Worm (Caenorhabditis elegans) whole organism, young adult: Measurements from ENCODE around the gene F18G5.1.

ENCODE experiments used
- B0019.2 ChIP-seq: fragments of 200-800 bp; sonication (Bioruptor generic); conservative IDR thresholded peaks from 2 replicates; pipeline ENCODE4 v1.3.6; 2022; ENCODE audit warnings: missing genetic modification reagents, missing genetic modification characterization, missing compliant biosample characterization
- B0261.1 ChIP-seq: sonication (generic microtip); optimal IDR thresholded peaks from 2 replicates; lab custom pipeline; 2016; ENCODE audit warnings: mild to moderate bottlenecking, missing genetic modification characterization, moderate library complexity, missing compliant biosample characterization
- C06A6.2 ChIP-seq: fragments of 200-800 bp; sonication (Bioruptor generic); conservative IDR thresholded peaks from 2 replicates; pipeline ENCODE4 v1.3.6; 2022; ENCODE audit warnings: missing genetic modification characterization, missing compliant biosample characterization
- F57C9.4 ChIP-seq: sonication (generic microtip); optimal IDR thresholded peaks from 2 replicates; lab custom pipeline; 2017; ENCODE audit warnings: mild to moderate bottlenecking, missing genetic modification characterization, missing compliant biosample characterization
- K12H6.12 ChIP-seq: fragments of 200-800 bp; sonication (Bioruptor generic); optimal IDR thresholded peaks from 2 replicates; lab custom pipeline; 2018; ENCODE audit warnings: mild to moderate bottlenecking, missing genetic modification characterization, missing compliant biosample characterization
- T07F8.4 ChIP-seq: sonication (generic microtip); optimal IDR thresholded peaks from 2 replicates; lab custom pipeline; 2016; ENCODE audit warnings: mild to moderate bottlenecking, missing genetic modification characterization, moderate library complexity, missing compliant biosample characterization
- Y53F4B.3 ChIP-seq: fragments of 200-800 bp; sonication (Bioruptor generic); IDR thresholded peaks from 2 replicates; pipeline ENCODE4 v1.3.6; 2022; ENCODE audit warnings: missing genetic modification reagents, missing genetic modification characterization, missing compliant biosample characterization
- ZK185.1 ChIP-seq: sonication (generic microtip); optimal IDR thresholded peaks from 2 replicates; lab custom pipeline; 2016; ENCODE audit warnings: mild to moderate bottlenecking, missing genetic modification characterization, missing compliant biosample characterization; ENCODE audit not compliant: poor library complexity, severe bottlenecking
- ama-1 ChIP-seq, 3 experiments: fragments of 150-350 bp in 1 of 3; sonication (generic microtip) in 2 of 3; optimal IDR thresholded peaks; 2 replicates each; lab custom pipeline; 2014 to 2018; ENCODE audit warnings: missing biosample characterization in 2 of 3, missing genetic modification characterization in 2 of 3, missing genetic modification reagents in 2 of 3
- atf-7 ChIP-seq: sonication (generic microtip); optimal IDR thresholded peaks from 2 replicates; lab custom pipeline; 2017; ENCODE audit warnings: mild to moderate bottlenecking, missing genetic modification characterization, missing compliant biosample characterization
- athp-1 ChIP-seq: sonication (generic microtip); optimal IDR thresholded peaks from 2 replicates; lab custom pipeline; 2017; ENCODE audit warnings: mild to moderate bottlenecking, missing genetic modification characterization, missing compliant biosample characterization
- attf-3 ChIP-seq: fragments of 200-800 bp; sonication (Bioruptor generic); conservative IDR thresholded peaks from 2 replicates; pipeline ENCODE4 v1.3.6; 2022; ENCODE audit warnings: missing genetic modification reagents, missing genetic modification characterization, missing compliant biosample characterization
- attf-5 ChIP-seq: fragments of 200-800 bp; sonication (Bioruptor generic); optimal IDR thresholded peaks from 2 replicates; lab custom pipeline; 2018; ENCODE audit warnings: mild to moderate bottlenecking, missing genetic modification characterization, missing compliant biosample characterization
- cebp-2 ChIP-seq: fragments of 200-800 bp; sonication (Bioruptor generic); IDR thresholded peaks from 2 replicates; pipeline ENCODE4 v1.3.6; 2022; ENCODE audit warnings: missing genetic modification characterization, missing compliant biosample characterization
- ceh-40 ChIP-seq: fragments of 200-800 bp; sonication (Bioruptor generic); IDR thresholded peaks from 2 replicates; pipeline ENCODE4 v1.3.6; 2022; ENCODE audit warnings: missing genetic modification characterization, missing compliant biosample characterization
- ceh-91 ChIP-seq: fragments of 200-800 bp; sonication (Bioruptor generic); IDR thresholded peaks from 2 replicates; pipeline ENCODE4 v1.3.6; 2022; ENCODE audit warnings: missing genetic modification reagents, missing genetic modification characterization, missing compliant biosample characterization
- efl-1 ChIP-seq: fragments of 150-350 bp; optimal IDR thresholded peaks from 2 replicates; lab custom pipeline; 2014; ENCODE audit warnings: missing biosample characterization, missing genetic modification reagents, missing genetic modification characterization
- egl-44 ChIP-seq: fragments of 200-800 bp; sonication (Bioruptor generic); IDR thresholded peaks from 2 replicates; pipeline ENCODE4 v1.3.6; 2022; ENCODE audit warnings: missing genetic modification reagents, missing genetic modification characterization, missing compliant biosample characterization
- gei-17 ChIP-seq: fragments of 200-800 bp; sonication (Bioruptor generic); optimal IDR thresholded peaks from 2 replicates; lab custom pipeline; 2018; ENCODE audit warnings: mild to moderate bottlenecking, missing genetic modification characterization, missing compliant biosample characterization
- let-526 ChIP-seq: fragments of 200-800 bp; sonication (Bioruptor generic); IDR thresholded peaks from 2 replicates; pipeline ENCODE4 v1.3.6; 2022; ENCODE audit warnings: missing genetic modification reagents, missing genetic modification characterization, missing compliant biosample characterization
- lin-26 ChIP-seq: fragments of 200-800 bp; sonication (Bioruptor generic); IDR thresholded peaks from 2 replicates; pipeline ENCODE4 v1.3.6; 2022; ENCODE audit warnings: missing genetic modification reagents, missing genetic modification characterization, missing compliant biosample characterization
- lir-1 ChIP-seq: fragments of 200-800 bp; sonication (Bioruptor generic); conservative IDR thresholded peaks from 2 replicates; pipeline ENCODE4 v1.3.6; 2022; ENCODE audit warnings: missing genetic modification reagents, missing genetic modification characterization, missing compliant biosample characterization
- madf-10 ChIP-seq: sonication (generic microtip); optimal IDR thresholded peaks from 2 replicates; lab custom pipeline; 2016; ENCODE audit warnings: mild to moderate bottlenecking, missing genetic modification characterization, missing compliant biosample characterization
- madf-3 ChIP-seq: fragments of 200-800 bp; sonication (Bioruptor generic); IDR thresholded peaks from 2 replicates; pipeline ENCODE4 v1.3.6; 2022; ENCODE audit warnings: missing genetic modification reagents, missing genetic modification characterization, missing compliant biosample characterization
- mcd-1 ChIP-seq: fragments of 200-800 bp; sonication (Bioruptor generic); IDR thresholded peaks from 2 replicates; pipeline ENCODE4 v1.3.6; 2022; ENCODE audit warnings: missing genetic modification reagents, missing genetic modification characterization, missing compliant biosample characterization
- mes-4 ChIP-seq: sonication (generic microtip); optimal IDR thresholded peaks from 2 replicates; lab custom pipeline; 2016; ENCODE audit warnings: missing genotype, missing genetic modification characterization, missing compliant biosample characterization
- nfya-2 ChIP-seq: fragments of 200-800 bp; sonication (Bioruptor generic); IDR thresholded peaks from 2 replicates; pipeline ENCODE4 v1.3.6; 2022; ENCODE audit warnings: missing genetic modification reagents, missing genetic modification characterization, missing compliant biosample characterization
- nfyb-1 ChIP-seq: fragments of 200-800 bp; sonication (Bioruptor generic); IDR thresholded peaks from 2 replicates; pipeline ENCODE4 v1.3.6; 2022; ENCODE audit warnings: missing genetic modification reagents, missing genetic modification characterization, missing compliant biosample characterization
- nhr-80 ChIP-seq: sonication (generic microtip); optimal IDR thresholded peaks from 2 replicates; lab custom pipeline; 2016; ENCODE audit warnings: missing genetic modification characterization, missing compliant biosample characterization
- nhr-90 ChIP-seq: sonication (generic microtip); optimal IDR thresholded peaks from 2 replicates; lab custom pipeline; 2016; ENCODE audit warnings: missing genotype, mild to moderate bottlenecking, missing genetic modification characterization, missing compliant biosample characterization
- pha-4 ChIP-seq: fragments of 150-350 bp; sonication (generic microtip); optimal IDR thresholded peaks from 2 replicates; lab custom pipeline; 2014; ENCODE audit warnings: missing biosample characterization, missing genetic modification reagents, missing genetic modification characterization
- rcor-1 ChIP-seq: fragments of 200-800 bp; sonication (Bioruptor generic); IDR thresholded peaks from 2 replicates; pipeline ENCODE4 v1.3.6; 2022; ENCODE audit warnings: missing genetic modification reagents, missing genetic modification characterization, missing compliant biosample characterization
- rpc-1 ChIP-seq, 2 experiments: fragments of 150-350 bp in 1 of 2; sonication (generic microtip) in 1 of 2; optimal IDR thresholded peaks; 2 replicates each; lab custom pipeline; 2014 to 2018; ENCODE audit warnings: missing biosample characterization in 1 of 2, missing genetic modification characterization in 1 of 2, missing genetic modification reagents in 1 of 2, missing genotype in 1 of 2
- sdz-38 ChIP-seq: sonication (generic microtip); optimal IDR thresholded peaks from 2 replicates; lab custom pipeline; 2016; ENCODE audit warnings: missing genotype, missing genetic modification characterization, missing compliant biosample characterization
- snpc-1.1 ChIP-seq: sonication (generic microtip); optimal IDR thresholded peaks from 2 replicates; lab custom pipeline; 2017; ENCODE audit warnings: missing genetic modification characterization, mild to moderate bottlenecking, missing compliant biosample characterization, antibody characterized with exemption, moderate library complexity, missing genotype, missing genetic modification reagents; ENCODE audit not compliant: insufficient read depth
- snpc-1.3 ChIP-seq: sonication (generic microtip); optimal IDR thresholded peaks from 2 replicates; lab custom pipeline; 2017; ENCODE audit warnings: missing genetic modification characterization, mild to moderate bottlenecking, missing compliant biosample characterization, antibody characterized with exemption, moderate library complexity, missing genotype, missing genetic modification reagents; ENCODE audit not compliant: insufficient read depth
- somi-1 ChIP-seq: fragments of 200-800 bp; sonication (Bioruptor generic); optimal IDR thresholded peaks from 2 replicates; lab custom pipeline; 2018; ENCODE audit warnings: mild to moderate bottlenecking, missing genetic modification characterization, missing compliant biosample characterization
- tlf-1 ChIP-seq: fragments of 200-800 bp; sonication (Bioruptor generic); optimal IDR thresholded peaks from 2 replicates; lab custom pipeline; 2018; ENCODE audit warnings: mild to moderate bottlenecking, missing genetic modification characterization, missing compliant biosample characterization
- ztf-28 ChIP-seq: fragments of 200-800 bp; sonication (Bioruptor generic); IDR thresholded peaks from 2 replicates; pipeline ENCODE4 v1.3.6; 2022; ENCODE audit warnings: missing genetic modification reagents, missing genetic modification characterization, missing compliant biosample characterization
- ztf-6 ChIP-seq: fragments of 200-800 bp; sonication (Bioruptor generic); IDR thresholded peaks from 2 replicates; pipeline ENCODE4 v1.3.6; 2022; ENCODE audit warnings: missing genetic modification reagents, missing genetic modification characterization, missing compliant biosample characterization

Gene F18G5.1

DNA sequence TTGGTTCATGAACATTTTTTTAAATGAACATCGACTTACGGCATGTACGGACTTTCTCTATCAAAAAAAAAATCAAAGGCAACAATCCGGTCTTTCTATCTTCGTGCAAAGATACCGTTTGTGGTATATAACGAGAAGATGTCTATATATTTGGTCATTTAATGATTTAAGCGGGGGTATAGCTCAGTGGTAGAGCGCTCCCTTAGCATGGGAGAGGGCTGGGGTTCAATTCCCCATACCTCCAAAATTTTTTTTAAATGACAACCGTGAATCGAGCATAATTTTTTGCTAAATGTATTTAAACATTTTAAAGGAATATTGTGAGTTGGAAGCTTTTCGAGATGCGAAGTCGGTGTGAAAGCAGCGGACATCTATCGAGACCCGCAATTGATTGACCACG, 21.0 kb upstream of the F18G5.1 start (continued):
- no peak for TF ChIP-seq pha-4 (tag; lab: Kevin White, UChicago)
- peak; percentile 44 for TF ChIP-seq athp-1 (tag; lab: Kevin White, UChicago)
- no peak for TF ChIP-seq K12H6.12 (tag; lab: Kevin White, UChicago)
- no peak for TF ChIP-seq cebp-2
- TF ChIP-seq attf-3 = no peak
- TF ChIP-seq madf-3 (GFP tag; lab: Robert Waterston, UW) = no peak
- TF ChIP-seq gei-17 (GFP tag; lab: Kevin White, UChicago) = no peak
- TF ChIP-seq nhr-90 (tag; lab: Kevin White, UChicago) = peak; percentile 84
- no peak for TF ChIP-seq lir-1 (GFP tag; lab: Robert Waterston, UW)
- TF ChIP-seq nhr-80 (tag; lab: Kevin White, UChicago) = peak; percentile 6
- TF ChIP-seq attf-5 (GFP tag; lab: Kevin White, UChicago) = peak; percentile 50
- no peak for TF ChIP-seq ztf-28
- peak; percentile 58 for TF ChIP-seq T07F8.4 (tag; lab: Kevin White, UChicago)
- peak; percentile 93 for TF ChIP-seq lin-26 (GFP tag; lab: Robert Waterston, UW)
- TF ChIP-seq sdz-38 (tag; lab: Kevin White, UChicago) = peak; percentile 7
- TF ChIP-seq, all 124 proteins: peak for 45

DNA sequence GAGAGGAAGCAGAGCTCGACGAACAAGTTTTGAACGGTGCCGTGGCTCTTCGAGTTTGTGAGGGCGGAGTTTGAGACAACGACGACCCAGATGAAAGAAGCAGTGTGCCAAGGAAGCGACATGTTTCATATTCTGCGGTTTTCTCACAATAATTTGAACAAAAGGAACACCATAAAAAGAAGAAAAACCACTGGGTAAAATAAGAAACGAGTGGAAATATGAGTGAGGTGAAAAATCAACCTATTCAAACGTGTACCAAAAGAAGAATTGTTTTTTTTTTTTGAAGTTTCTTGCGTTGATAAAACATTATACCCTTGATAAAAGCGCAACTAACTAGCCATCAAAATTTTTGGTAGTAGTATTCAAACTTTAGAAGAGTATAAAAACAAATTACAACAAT, 17.5 kb upstream of the F18G5.1 start, which contains the start of gene lgc-4:
Gene lgc-4, minus strand, starts transcription at position 101 of the 400 bp plus-strand sequence.
- TF ChIP-seq let-526 (GFP tag; lab: Robert Waterston, UW) (no peak), nfyb-1 (no peak), nfya-2 (GFP tag; lab: Robert Waterston, UW) (no peak), snpc-1.3 (tag; lab: Kevin White, UChicago) (no peak), egl-44 (GFP tag; lab: Robert Waterston, UW) (no peak), pha-4 (tag; lab: Kevin White, UChicago) (no peak), ceh-91 (no peak), efl-1 (GFP tag; lab: Kevin White, UChicago) (no peak), atf-7 (no peak), rpc-1 (optimal IDR thresholded peaks at IDR 0.05; lab: Kevin White, UChicago) (no peak), rpc-1 (tag; optimal IDR thresholded peaks at IDR 0.05; lab: Kevin White, UChicago) (no peak), ceh-40 (no peak), B0019.2 (GFP tag; lab: Robert Waterston, UW) (no peak)

DNA sequence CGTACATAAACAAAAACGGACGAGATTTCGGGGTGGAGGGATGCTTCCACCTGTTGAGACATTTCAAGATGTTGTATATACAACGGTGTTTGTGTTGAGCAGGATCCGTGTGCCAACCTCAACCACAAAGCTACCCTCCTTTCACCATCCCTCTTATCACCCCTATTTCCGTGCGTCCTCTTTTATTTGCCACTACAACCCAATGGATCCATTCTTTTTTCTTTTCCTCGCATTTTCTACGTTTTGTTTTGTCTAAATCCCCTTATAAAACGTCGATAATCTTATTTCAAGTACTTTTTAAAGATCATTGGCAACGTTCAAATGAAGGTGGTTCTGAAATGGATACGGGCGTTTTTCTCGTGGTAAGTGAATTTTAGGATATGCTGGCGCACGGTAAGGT, 16.4 kb upstream of the F18G5.1 start, which contains the start of gene gpa-12:
Gene gpa-12, plus strand, starts transcription at position 301 of the 400 bp plus-strand sequence.
- TF ChIP-seq C06A6.2 = no peak
- TF ChIP-seq ceh-91 = no peak
- no peak for TF ChIP-seq mcd-1 (GFP tag; lab: Robert Waterston, UW)
- no peak for TF ChIP-seq ama-1 (optimal IDR thresholded peaks at IDR 0.05; lab: Kevin White, UChicago)
- TF ChIP-seq ama-1 (GFP tag; optimal IDR thresholded peaks at IDR 0.05; lab: Kevin White, UChicago) = no peak
- TF ChIP-seq lir-1 (GFP tag; lab: Robert Waterston, UW) = no peak
- no peak for TF ChIP-seq madf-10
- no peak for TF ChIP-seq snpc-1.1 (tag; lab: Kevin White, UChicago)
- no peak for TF ChIP-seq ZK185.1 (tag; lab: Kevin White, UChicago)
- TF ChIP-seq ztf-6 (GFP tag; lab: Robert Waterston, UW) = no peak
- no peak for TF ChIP-seq F57C9.4 (tag; lab: Kevin White, UChicago)
- TF ChIP-seq mes-4 (tag; lab: Kevin White, UChicago) = no peak
- TF ChIP-seq somi-1 (GFP tag; lab: Kevin White, UChicago) = no peak
- TF ChIP-seq B0261.1 = no peak
- no peak for TF ChIP-seq cebp-2
- TF ChIP-seq tlf-1 (GFP tag; lab: Kevin White, UChicago) = no peak
- TF ChIP-seq rcor-1 (GFP tag; lab: Robert Waterston, UW) = no peak
- TF ChIP-seq Y53F4B.3 (GFP tag; lab: Robert Waterston, UW) = no peak
